Worm (Caenorhabditis elegans) whole organism, early embryonic: Measurements from ENCODE around the gene top-3.

ENCODE experiments used
- B0310.2 ChIP-seq: sonication (generic microtip); optimal IDR thresholded peaks from 2 replicates; lab custom pipeline; 2016; ENCODE audit warnings: mild to moderate bottlenecking, missing genetic modification characterization, missing compliant biosample characterization
- F13C5.2 ChIP-seq: sonication (generic microtip); optimal IDR thresholded peaks from 2 replicates; lab custom pipeline; 2017; ENCODE audit warnings: mild to moderate bottlenecking, missing genetic modification characterization, inconsistent platforms, missing compliant biosample characterization
- ama-1 ChIP-seq: fragments of 150-350 bp; optimal IDR thresholded peaks from 2 replicates; lab custom pipeline; 2014
- ceh-36 ChIP-seq: sonication (generic microtip); optimal IDR thresholded peaks from 2 replicates; lab custom pipeline; 2016; ENCODE audit warnings: missing genetic modification characterization, inconsistent platforms, missing compliant biosample characterization
- ets-7 ChIP-seq: sonication (generic microtip); optimal IDR thresholded peaks from 2 replicates; lab custom pipeline; 2016; ENCODE audit warnings: missing genotype, missing genetic modification characterization, missing compliant biosample characterization
- flt-1 ChIP-seq: fragments of 200-800 bp; sonication (Bioruptor generic); IDR thresholded peaks from 2 replicates; pipeline ENCODE4 v1.3.6; 2022; ENCODE audit warnings: missing genetic modification characterization, missing compliant biosample characterization
- hmbx-1 ChIP-seq: sonication (generic microtip); optimal IDR thresholded peaks from 2 replicates; lab custom pipeline; 2016; ENCODE audit warnings: mild to moderate bottlenecking, missing genetic modification characterization, missing compliant biosample characterization
- hnd-1 ChIP-seq: sonication (generic microtip); optimal IDR thresholded peaks from 2 replicates; lab custom pipeline; 2016; ENCODE audit warnings: missing genetic modification characterization, missing compliant biosample characterization
- pes-1 ChIP-seq: fragments of 200-800 bp; sonication (Bioruptor generic); IDR thresholded peaks from 2 replicates; pipeline ENCODE4 v1.3.6; 2022; ENCODE audit warnings: missing genetic modification reagents, missing genetic modification characterization, missing compliant biosample characterization
- scrt-1 ChIP-seq: fragments of 200-800 bp; sonication (Bioruptor generic); IDR thresholded peaks from 2 replicates; pipeline ENCODE4 v1.3.6; 2022; ENCODE audit warnings: missing genetic modification characterization, missing compliant biosample characterization
- sea-1 ChIP-seq: fragments of 200-800 bp; sonication (Bioruptor generic); conservative IDR thresholded peaks from 2 replicates; pipeline ENCODE4 v1.3.6; 2022; ENCODE audit warnings: missing genetic modification characterization, missing compliant biosample characterization
- tbx-11 ChIP-seq: fragments of 200-800 bp; sonication (Bioruptor generic); IDR thresholded peaks from 2 replicates; pipeline ENCODE4 v1.3.6; 2022; ENCODE audit warnings: missing genetic modification characterization, missing compliant biosample characterization
- tbx-37 ChIP-seq: fragments of 200-800 bp; sonication (Bioruptor generic); conservative IDR thresholded peaks from 2 replicates; pipeline ENCODE4 v1.3.6; 2022; ENCODE audit warnings: missing genetic modification reagents, missing genetic modification characterization, missing compliant biosample characterization
- tra-4 ChIP-seq: sonication (generic microtip); optimal IDR thresholded peaks from 2 replicates; lab custom pipeline; 2017; ENCODE audit warnings: missing genetic modification characterization, missing compliant biosample characterization

DNA sequence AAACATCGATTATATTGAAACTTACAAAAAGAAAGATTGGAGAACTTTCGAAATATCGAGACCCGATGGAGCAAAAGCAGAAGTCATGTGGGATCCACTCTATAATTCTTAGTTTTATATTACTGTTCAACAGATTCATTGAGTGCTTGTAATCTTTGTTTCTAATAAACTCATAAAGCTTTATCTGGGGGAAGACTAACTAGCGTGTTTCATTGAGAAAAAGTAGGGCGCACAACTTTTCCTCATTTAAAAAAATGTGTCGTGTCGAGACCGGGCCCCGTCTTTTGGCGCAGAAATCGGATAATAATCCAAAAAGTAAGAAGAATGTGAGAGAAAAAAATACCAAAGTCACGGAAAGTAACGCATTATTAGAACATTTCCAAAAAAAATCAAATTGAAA, 50.2 kb downstream of the top-3 start, which contains the start of gene faah-4:
- TF ChIP-seq ama-1 (lab: Kevin White, UChicago) (no peak), tbx-11 (GFP tag; lab: Robert Waterston, UW) (no peak), pes-1 (GFP tag; lab: Robert Waterston, UW) (no peak), hnd-1 (tag; lab: Kevin White, UChicago) (no peak), sea-1 (GFP tag; lab: Robert Waterston, UW) (no peak), F13C5.2 (no peak), tra-4 (tag; lab: Kevin White, UChicago) (no peak), hmbx-1 (no peak), ceh-36 (tag; lab: Kevin White, UChicago) (no peak), flt-1 (GFP tag; lab: Robert Waterston, UW) (no peak), ets-7 (tag; lab: Kevin White, UChicago) (no peak), scrt-1 (GFP tag; lab: Robert Waterston, UW) (no peak), tbx-37 (no peak), B0310.2 (no peak)
